Worm (Caenorhabditis elegans) whole organism, early embryonic: ENCODE results near the gene grl-19.

ENCODE experiments used
- F13C5.2 ChIP-seq: sonication (generic microtip); optimal IDR thresholded peaks from 2 replicates; lab custom pipeline; 2017; ENCODE audit warnings: mild to moderate bottlenecking, missing genetic modification characterization, inconsistent platforms, missing compliant biosample characterization
- aly-1 ChIP-seq: sonication (generic microtip); optimal IDR thresholded peaks from 2 replicates; lab custom pipeline; 2016; ENCODE audit warnings: missing genetic modification characterization, missing compliant biosample characterization
- ama-1 ChIP-seq: fragments of 150-350 bp; optimal IDR thresholded peaks from 2 replicates; lab custom pipeline; 2014
- hmbx-1 ChIP-seq: sonication (generic microtip); optimal IDR thresholded peaks from 2 replicates; lab custom pipeline; 2016; ENCODE audit warnings: mild to moderate bottlenecking, missing genetic modification characterization, missing compliant biosample characterization
- sea-1 ChIP-seq: fragments of 200-800 bp; sonication (Bioruptor generic); conservative IDR thresholded peaks from 2 replicates; pipeline ENCODE4 v1.3.6; 2022; ENCODE audit warnings: missing genetic modification characterization, missing compliant biosample characterization

ce11 chrIV:290387-290786 lies 38.0 kb upstream of the grl-19 start:
- TF ChIP-seq ama-1 (no peak), F13C5.2 (tag; lab: Kevin White, UChicago) (no peak), aly-1 (no peak), hmbx-1 (tag; lab: Kevin White, UChicago) (no peak), sea-1 (GFP tag; lab: Robert Waterston, UW) (no peak)
